Worm (Caenorhabditis elegans): Measurements from ENCODE around the gene C01G10.15.

DNA sequence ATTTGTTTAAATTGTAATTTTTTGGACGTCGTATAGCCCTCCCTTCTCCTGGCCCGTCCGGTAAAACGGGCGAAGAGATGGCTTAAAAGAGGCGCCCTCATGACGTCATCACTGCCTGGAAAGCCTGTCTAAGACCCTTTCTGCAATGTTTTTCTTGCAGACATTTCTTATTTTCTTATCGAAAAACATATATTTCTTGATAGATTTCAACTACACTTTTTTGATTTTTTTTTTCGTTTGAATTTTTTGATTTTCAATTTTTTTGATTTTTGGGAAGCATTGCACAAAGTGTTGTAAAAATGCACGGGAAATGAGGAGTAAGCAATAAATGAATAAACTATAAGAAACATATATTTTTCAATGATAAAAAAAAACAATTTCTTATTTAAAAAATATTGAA, 26.9 kb upstream of the C01G10.15 start, which contains the start of gene T01G5.6:
- no peak for TF ChIP-seq hmbx-1 (tag; optimal IDR thresholded peaks at IDR 0.05)
- no peak for TF ChIP-seq flt-1 (GFP tag; IDR thresholded peaks at IDR 0.05)
- no peak for TF ChIP-seq aly-1 (tag; optimal IDR thresholded peaks at IDR 0.05)
- no peak for TF ChIP-seq scrt-1 (GFP tag; IDR thresholded peaks at IDR 0.05)

Data from whole organism, early embryonic.